Worm (Caenorhabditis elegans) whole organism, L4 larva: ENCODE results near the gene F33C8.4.

Experiments used
- Y75B8A.6 ChIP-seq: fragments of 200-800 bp; sonication (Bioruptor generic); IDR thresholded peaks from 2 replicates; pipeline ENCODE4 v1.3.6; 2022; ENCODE audit warnings: missing genetic modification reagents, missing genetic modification characterization, missing compliant biosample characterization
- daf-16 ChIP-seq, 3 experiments: sonication (generic microtip); optimal IDR thresholded peaks; 2 replicates each; lab custom pipeline; 2016 to 2017; ENCODE audit warnings: missing genetic modification characterization in 3 of 3, missing genetic modification reagents in 3 of 3, mild to moderate bottlenecking in 2 of 3, missing compliant biosample characterization in 2 of 3, missing biosample characterization in 1 of 3, moderate library complexity in 1 of 3
- dpl-1 ChIP-seq: fragments of 150-350 bp; optimal IDR thresholded peaks from 2 replicates; lab custom pipeline; 2014; ENCODE audit warnings: missing biosample characterization, missing genetic modification reagents, missing genetic modification characterization
- duxl-1 ChIP-seq: sonication (generic microtip); optimal IDR thresholded peaks from 2 replicates; lab custom pipeline; 2016; ENCODE audit warnings: mild to moderate bottlenecking, missing genetic modification characterization, moderate library complexity, missing compliant biosample characterization; ENCODE audit not compliant: poor library complexity
- mep-1 ChIP-seq: fragments of 150-350 bp; sonication (generic microtip); optimal IDR thresholded peaks from 3 replicates; lab custom pipeline; 2014; ENCODE audit warnings: missing biosample characterization, missing genetic modification characterization
- mes-2 ChIP-seq: sonication (generic microtip); optimal IDR thresholded peaks from 2 replicates; lab custom pipeline; 2016; ENCODE audit warnings: missing genotype, mild to moderate bottlenecking, missing genetic modification characterization, missing compliant biosample characterization; ENCODE audit not compliant: poor library complexity, severe bottlenecking
- nhr-28 ChIP-seq: fragments of 150-350 bp; optimal IDR thresholded peaks from 2 replicates; lab custom pipeline; 2014; ENCODE audit warnings: missing biosample characterization, missing genetic modification characterization
- nhr-6 ChIP-seq: fragments of 150-350 bp; optimal IDR thresholded peaks from 2 replicates; lab custom pipeline; 2014; ENCODE audit warnings: missing biosample characterization, missing genetic modification characterization
- nhr-76 ChIP-seq: fragments of 150-350 bp; optimal IDR thresholded peaks from 2 replicates; lab custom pipeline; 2014; ENCODE audit warnings: missing biosample characterization, missing genetic modification characterization
- pha-4 ChIP-seq, 2 experiments: fragments of 150-350 bp in 1 of 2; fragments of 200-800 bp in 1 of 2; sonication (Bioruptor generic) in 1 of 2; IDR thresholded peaks in 1 of 2; optimal IDR thresholded peaks in 1 of 2; 2 replicates each; pipeline versions ENCODE4 v1.3.6 to Lab custom; 2014 to 2022; ENCODE audit warnings: missing genetic modification characterization in 2 of 2, missing genetic modification reagents in 2 of 2, missing biosample characterization in 1 of 2, missing compliant biosample characterization in 1 of 2
- snpc-4 ChIP-seq: fragments of 150-350 bp; optimal IDR thresholded peaks from 2 replicates; lab custom pipeline; 2014; ENCODE audit warnings: missing biosample characterization, missing genetic modification characterization
- unc-62 ChIP-seq, 3 experiments: fragments of 150-350 bp in 1 of 3; sonication (generic microtip); optimal IDR thresholded peaks in 2 of 3; peaks in 1 of 3; 1 replicate in 1 of 3; 2 replicates in 2 of 3; lab custom pipeline; 2014 to 2017; ENCODE audit warnings: missing biosample characterization in 3 of 3, missing genetic modification characterization in 3 of 3, missing genetic modification reagents in 3 of 3, missing genotype in 1 of 3

- no peak for TF ChIP-seq nhr-76 (tag; lab: Kevin White, UChicago)
- TF ChIP-seq unc-62 (GFP tag; optimal IDR thresholded peaks at IDR 0.05 in 1 of 2; lab: Kevin White, UChicago) = peak in 1 of 2 experiments; percentile 94
- TF ChIP-seq unc-62 (tag; optimal IDR thresholded peaks at IDR 0.05; lab: Kevin White, UChicago) = no peak
- TF ChIP-seq pha-4 (GFP tag; IDR thresholded peaks at IDR 0.05; lab: Robert Waterston, UW) = peak; percentile 51; the same call in 1 of the 2 replicates
- peak; percentile 63 for TF ChIP-seq pha-4 (tag; optimal IDR thresholded peaks at IDR 0.05; lab: Kevin White, UChicago)
- TF ChIP-seq mep-1 = peak; percentile 96
- no peak for TF ChIP-seq Y75B8A.6
- no peak for TF ChIP-seq snpc-4 (tag; lab: Kevin White, UChicago)
- peak; percentile 33 to 92 for TF ChIP-seq daf-16 (GFP tag; optimal IDR thresholded peaks at IDR 0.05; lab: Kevin White, UChicago)
- TF ChIP-seq daf-16 (tag; optimal IDR thresholded peaks at IDR 0.05; lab: Kevin White, UChicago) = peak; percentile 87
- TF ChIP-seq nhr-28 = peak; percentile 90
- peak; percentile 95 for TF ChIP-seq nhr-6 (tag; lab: Kevin White, UChicago)
- TF ChIP-seq duxl-1 (tag; lab: Kevin White, UChicago) = peak; percentile 67
- TF ChIP-seq dpl-1 (GFP tag; lab: Kevin White, UChicago) = peak; percentile 63
- peak; percentile 84 for TF ChIP-seq mes-2
These were observed 21.5 kb downstream of the F33C8.4 start, which contains the start of gene sucl-1 for ce11 chrX:14753514-14754076.
